Worm (Caenorhabditis elegans) whole organism, L4 larva: ENCODE measurements around the gene npr-7.

Source experiments
- D1046.2 ChIP-seq: fragments of 200-800 bp; sonication (Bioruptor generic); IDR thresholded peaks from 2 replicates; pipeline ENCODE4 v1.3.6; 2022; ENCODE audit warnings: missing genetic modification characterization, missing compliant biosample characterization
- F26F4.8 ChIP-seq: fragments of 200-800 bp; sonication (Bioruptor generic); conservative IDR thresholded peaks from 2 replicates; pipeline ENCODE4 v1.3.6; 2022; ENCODE audit warnings: missing genetic modification characterization, missing compliant biosample characterization
- F44E2.7 ChIP-seq: fragments of 200-800 bp; sonication (Bioruptor generic); IDR thresholded peaks from 2 replicates; pipeline ENCODE4 v2.1.2; 2022; ENCODE audit warnings: missing genetic modification characterization, missing compliant biosample characterization
- R02D3.7 ChIP-seq: fragments of 150-350 bp; sonication (generic microtip); optimal IDR thresholded peaks from 3 replicates; lab custom pipeline; 2014; ENCODE audit warnings: missing biosample characterization, missing genetic modification characterization
- T20F7.1 ChIP-seq: fragments of 200-800 bp; sonication (Bioruptor generic); optimal IDR thresholded peaks from 2 replicates; lab custom pipeline; 2018; ENCODE audit warnings: mild to moderate bottlenecking, missing genetic modification characterization, missing compliant biosample characterization
- T26A8.4 ChIP-seq: fragments of 200-800 bp; sonication (Bioruptor generic); IDR thresholded peaks from 2 replicates; pipeline ENCODE4 v1.3.6; 2022; ENCODE audit warnings: missing genetic modification characterization, missing compliant biosample characterization
- ZK337.2 ChIP-seq: fragments of 200-800 bp; sonication (Bioruptor generic); IDR thresholded peaks from 2 replicates; pipeline ENCODE4 v1.3.6; 2022; ENCODE audit warnings: missing genetic modification reagents, missing genetic modification characterization, missing compliant biosample characterization
- ZK546.5 ChIP-seq, 2 experiments: sonication (generic microtip); optimal IDR thresholded peaks; 2 replicates each; lab custom pipeline; 2017; ENCODE audit warnings: missing biosample characterization in 2 of 2, missing genetic modification characterization in 2 of 2
- aha-1 ChIP-seq: fragments of 150-350 bp; peaks from one replicate; lab custom pipeline; 2014; ENCODE audit warnings: missing biosample characterization, missing genetic modification characterization
- attf-4 ChIP-seq: sonication (generic microtip); optimal IDR thresholded peaks from 3 replicates; lab custom pipeline; 2017; ENCODE audit warnings: missing biosample characterization, missing genetic modification characterization
- ceh-28 ChIP-seq: fragments of 150-350 bp; optimal IDR thresholded peaks from 2 replicates; lab custom pipeline; 2014; ENCODE audit warnings: missing biosample characterization, missing genetic modification reagents, missing genetic modification characterization
- ceh-62 ChIP-seq: sonication (generic microtip); optimal IDR thresholded peaks from 2 replicates; lab custom pipeline; 2017; ENCODE audit warnings: missing biosample characterization, missing genetic modification characterization
- daf-16 ChIP-seq, 3 experiments: sonication (generic microtip); optimal IDR thresholded peaks; 2 replicates each; lab custom pipeline; 2016 to 2017; ENCODE audit warnings: missing genetic modification characterization in 3 of 3, missing genetic modification reagents in 3 of 3, mild to moderate bottlenecking in 2 of 3, missing compliant biosample characterization in 2 of 3, missing biosample characterization in 1 of 3, moderate library complexity in 1 of 3
- daf-19 ChIP-seq: fragments of 200-800 bp; sonication (Bioruptor generic); conservative IDR thresholded peaks from 2 replicates; pipeline ENCODE4 v1.3.6; 2022; ENCODE audit warnings: missing genetic modification characterization, missing compliant biosample characterization
- dmd-6 ChIP-seq: fragments of 200-800 bp; sonication (Bioruptor generic); IDR thresholded peaks from 2 replicates; pipeline ENCODE4 v1.3.6; 2022; ENCODE audit warnings: missing genetic modification reagents, missing genetic modification characterization, missing compliant biosample characterization
- dmd-8 ChIP-seq: fragments of 200-800 bp; sonication (Bioruptor generic); IDR thresholded peaks from 2 replicates; pipeline ENCODE4 v1.3.6; 2022; ENCODE audit warnings: missing genetic modification characterization, missing compliant biosample characterization
- dmd-9 ChIP-seq: fragments of 200-800 bp; sonication (Bioruptor generic); IDR thresholded peaks from 2 replicates; pipeline ENCODE4 v1.3.6; 2022; ENCODE audit warnings: missing genetic modification reagents, missing genetic modification characterization, missing compliant biosample characterization
- duxl-1 ChIP-seq: sonication (generic microtip); optimal IDR thresholded peaks from 2 replicates; lab custom pipeline; 2016; ENCODE audit warnings: mild to moderate bottlenecking, missing genetic modification characterization, moderate library complexity, missing compliant biosample characterization; ENCODE audit not compliant: poor library complexity
- hif-1 ChIP-seq, 2 experiments: sonication (generic microtip); optimal IDR thresholded peaks; 2 replicates each; lab custom pipeline; 2016 to 2017; ENCODE audit warnings: missing compliant biosample characterization in 2 of 2, missing genetic modification characterization in 2 of 2, missing genetic modification reagents in 2 of 2, missing genotype in 2 of 2, mild to moderate bottlenecking in 1 of 2
- hlh-30 ChIP-seq: sonication (generic microtip); optimal IDR thresholded peaks from 2 replicates; lab custom pipeline; 2017; ENCODE audit warnings: antibody characterized with exemption, mild to moderate bottlenecking, missing genetic modification characterization, missing compliant biosample characterization; ENCODE audit not compliant: insufficient read depth
- hmg-1.1 ChIP-seq: fragments of 200-800 bp; sonication (Bioruptor generic); IDR thresholded peaks from 2 replicates; pipeline ENCODE4 v1.3.6; 2022; ENCODE audit warnings: missing genetic modification reagents, missing genetic modification characterization, missing compliant biosample characterization
- jun-1 ChIP-seq: fragments of 150-350 bp; optimal IDR thresholded peaks from 2 replicates; lab custom pipeline; 2014; ENCODE audit warnings: missing biosample characterization, missing genetic modification reagents, missing genetic modification characterization
- lin-13 ChIP-seq: fragments of 150-350 bp; optimal IDR thresholded peaks from 2 replicates; lab custom pipeline; 2014; ENCODE audit warnings: missing biosample characterization, missing genetic modification reagents, missing genetic modification characterization
- lin-15B ChIP-seq: fragments of 150-350 bp; sonication (generic microtip); optimal IDR thresholded peaks from 3 replicates; lab custom pipeline; 2014; ENCODE audit warnings: missing biosample characterization, missing genetic modification characterization
- lin-38 ChIP-seq: fragments of 200-800 bp; sonication (Bioruptor generic); IDR thresholded peaks from 2 replicates; pipeline ENCODE4 v1.3.6; 2022; ENCODE audit warnings: missing genetic modification reagents, missing genetic modification characterization, missing compliant biosample characterization
- lsy-2 ChIP-seq, 2 experiments: fragments of 150-350 bp in 1 of 2; sonication (generic microtip) in 1 of 2; optimal IDR thresholded peaks; 2 replicates each; lab custom pipeline; 2014 to 2017; ENCODE audit warnings: missing biosample characterization in 2 of 2, missing genetic modification characterization in 2 of 2
- madf-9 ChIP-seq: fragments of 200-800 bp; sonication (Bioruptor generic); conservative IDR thresholded peaks from 2 replicates; pipeline ENCODE4 v1.3.6; 2022; ENCODE audit warnings: missing genetic modification reagents, missing genetic modification characterization, missing compliant biosample characterization
- mdl-1 ChIP-seq, 2 experiments: fragments of 150-350 bp in 1 of 2; sonication (generic microtip) in 1 of 2; optimal IDR thresholded peaks; 2 replicates each; lab custom pipeline; 2014 to 2017; ENCODE audit warnings: missing biosample characterization in 2 of 2, missing genetic modification characterization in 2 of 2
- mdt-29 ChIP-seq: fragments of 200-800 bp; sonication (Bioruptor generic); IDR thresholded peaks from 2 replicates; pipeline ENCODE4 v1.3.6; 2022; ENCODE audit warnings: missing genetic modification reagents, missing genetic modification characterization, missing compliant biosample characterization
- nhr-102 ChIP-seq: sonication (generic microtip); optimal IDR thresholded peaks from 2 replicates; lab custom pipeline; 2016; ENCODE audit warnings: mild to moderate bottlenecking, missing genetic modification characterization, moderate library complexity, missing compliant biosample characterization
- nhr-11 ChIP-seq: fragments of 150-350 bp; optimal IDR thresholded peaks from 2 replicates; lab custom pipeline; 2014; ENCODE audit warnings: missing biosample characterization, missing genetic modification characterization
- nhr-111 ChIP-seq: fragments of 200-800 bp; sonication (Bioruptor generic); optimal IDR thresholded peaks from 2 replicates; lab custom pipeline; 2018; ENCODE audit warnings: mild to moderate bottlenecking, missing genetic modification characterization, missing compliant biosample characterization
- nhr-28 ChIP-seq: fragments of 150-350 bp; optimal IDR thresholded peaks from 2 replicates; lab custom pipeline; 2014; ENCODE audit warnings: missing biosample characterization, missing genetic modification characterization
- nhr-42 ChIP-seq: fragments of 200-800 bp; sonication (Bioruptor generic); IDR thresholded peaks from 2 replicates; pipeline ENCODE4 v1.3.6; 2022; ENCODE audit warnings: missing genetic modification characterization, missing compliant biosample characterization
- nhr-6 ChIP-seq: fragments of 150-350 bp; optimal IDR thresholded peaks from 2 replicates; lab custom pipeline; 2014; ENCODE audit warnings: missing biosample characterization, missing genetic modification characterization
- nhr-76 ChIP-seq: fragments of 150-350 bp; optimal IDR thresholded peaks from 2 replicates; lab custom pipeline; 2014; ENCODE audit warnings: missing biosample characterization, missing genetic modification characterization
- nhr-77 ChIP-seq: fragments of 150-350 bp; optimal IDR thresholded peaks from 2 replicates; lab custom pipeline; 2014; ENCODE audit warnings: missing biosample characterization, missing genetic modification characterization
- pha-4 ChIP-seq, 2 experiments: fragments of 150-350 bp in 1 of 2; fragments of 200-800 bp in 1 of 2; sonication (Bioruptor generic) in 1 of 2; IDR thresholded peaks in 1 of 2; optimal IDR thresholded peaks in 1 of 2; 2 replicates each; pipeline versions ENCODE4 v1.3.6 to Lab custom; 2014 to 2022; ENCODE audit warnings: missing genetic modification characterization in 2 of 2, missing genetic modification reagents in 2 of 2, missing biosample characterization in 1 of 2, missing compliant biosample characterization in 1 of 2
- pqm-1 ChIP-seq: sonication (generic microtip); optimal IDR thresholded peaks from 2 replicates; lab custom pipeline; 2017; ENCODE audit warnings: missing biosample characterization, missing genetic modification characterization
- snpc-1.2 ChIP-seq: fragments of 200-800 bp; sonication (Bioruptor generic); IDR thresholded peaks from 2 replicates; pipeline ENCODE4 v1.3.6; 2022; ENCODE audit warnings: missing genetic modification reagents, missing genetic modification characterization, missing compliant biosample characterization
- snpc-4 ChIP-seq: fragments of 150-350 bp; optimal IDR thresholded peaks from 2 replicates; lab custom pipeline; 2014; ENCODE audit warnings: missing biosample characterization, missing genetic modification characterization
- tag-97 ChIP-seq: fragments of 200-800 bp; sonication (Bioruptor generic); IDR thresholded peaks from 2 replicates; pipeline ENCODE4 v1.3.6; 2022; ENCODE audit warnings: missing genetic modification characterization, missing compliant biosample characterization
- tra-1 ChIP-seq: fragments of 200-800 bp; sonication (Bioruptor generic); IDR thresholded peaks from 2 replicates; pipeline ENCODE4 v1.3.6; 2022; ENCODE audit warnings: missing genetic modification reagents, missing genetic modification characterization, missing compliant biosample characterization
- unc-130 ChIP-seq: sonication (generic microtip); optimal IDR thresholded peaks from 2 replicates; lab custom pipeline; 2016; ENCODE audit warnings: missing genetic modification reagents, missing genetic modification characterization, missing compliant biosample characterization
- unc-62 ChIP-seq, 3 experiments: fragments of 150-350 bp in 1 of 3; sonication (generic microtip); optimal IDR thresholded peaks in 2 of 3; peaks in 1 of 3; 1 replicate in 1 of 3; 2 replicates in 2 of 3; lab custom pipeline; 2014 to 2017; ENCODE audit warnings: missing biosample characterization in 3 of 3, missing genetic modification characterization in 3 of 3, missing genetic modification reagents in 3 of 3, missing genotype in 1 of 3
- vab-7 ChIP-seq: fragments of 200-800 bp; sonication (Bioruptor generic); IDR thresholded peaks from 2 replicates; pipeline ENCODE4 v1.3.6; 2022; ENCODE audit warnings: missing genetic modification reagents, missing genetic modification characterization, missing compliant biosample characterization
- zip-2 ChIP-seq: fragments of 150-350 bp; optimal IDR thresholded peaks from 2 replicates; lab custom pipeline; 2014; ENCODE audit warnings: missing biosample characterization, missing genetic modification characterization
- ztf-7 ChIP-seq: fragments of 150-350 bp; optimal IDR thresholded peaks from 2 replicates; lab custom pipeline; 2014; ENCODE audit warnings: missing biosample characterization, missing genetic modification characterization

The npr-7 gene

ce11 chrX:9271886-9272285 is 47.1 kb downstream of the npr-7 start (continued):
- TF ChIP-seq ZK337.2 (GFP tag; lab: Robert Waterston, UW) (no peak), lin-15B (no peak), D1046.2 (GFP tag; lab: Robert Waterston, UW) (no peak), lsy-2 (tag; optimal IDR thresholded peaks at IDR 0.05; lab: Kevin White, UChicago) (no peak), pqm-1 (peak; percentile 80), nhr-111 (GFP tag; lab: Kevin White, UChicago) (no peak), ceh-62 (tag; lab: Kevin White, UChicago) (no peak), ztf-7 (tag; lab: Kevin White, UChicago) (no peak), zip-2 (no peak), dmd-9 (no peak), jun-1 (tag; lab: Kevin White, UChicago) (no peak), ceh-28 (no peak), lin-13 (GFP tag; lab: Kevin White, UChicago) (peak; percentile 18), daf-16 (GFP tag; optimal IDR thresholded peaks at IDR 0.05; lab: Kevin White, UChicago) (no peak), daf-16 (tag; optimal IDR thresholded peaks at IDR 0.05; lab: Kevin White, UChicago) (no peak), R02D3.7 (tag; lab: Kevin White, UChicago) (no peak), ZK546.5 (tag; optimal IDR thresholded peaks at IDR 0.05; lab: Kevin White, UChicago) (no peak), nhr-77 (tag; lab: Kevin White, UChicago) (peak; percentile 25), nhr-11 (no peak), hmg-1.1 (no peak), unc-62 (GFP tag; optimal IDR thresholded peaks at IDR 0.05 in 1 of 2; lab: Kevin White, UChicago) (peak in 1 of 2 experiments; percentile 43), unc-62 (tag; optimal IDR thresholded peaks at IDR 0.05; lab: Kevin White, UChicago) (no peak), nhr-28 (tag; lab: Kevin White, UChicago) (peak; percentile 75), attf-4 (tag; lab: Kevin White, UChicago) (no peak), T20F7.1 (GFP tag; lab: Kevin White, UChicago) (no peak), hlh-30 (tag; lab: Kevin White, UChicago) (no peak), nhr-6 (tag; lab: Kevin White, UChicago) (peak; percentile 51), tag-97 (no peak), lin-38 (GFP tag; lab: Robert Waterston, UW) (no peak), dmd-6 (GFP tag; lab: Robert Waterston, UW) (peak; percentile 82), mdl-1 (tag; optimal IDR thresholded peaks at IDR 0.05; lab: Kevin White, UChicago) (no peak), F44E2.7 (GFP tag; lab: Robert Waterston, UW) (no peak), F26F4.8 (no peak), aha-1 (tag; lab: Kevin White, UChicago) (peak; percentile 94), nhr-76 (no peak), pha-4 (GFP tag; IDR thresholded peaks at IDR 0.05; lab: Robert Waterston, UW) (0 out of 2 replicates have a peak, but pooled peaks have one; percentile 35), pha-4 (tag; optimal IDR thresholded peaks at IDR 0.05; lab: Kevin White, UChicago) (no peak), snpc-1.2 (GFP tag; lab: Robert Waterston, UW) (no peak), mdt-29 (no peak)

ce11 chrX:9270753-9271152 is 48.2 kb downstream of the npr-7 start, which contains the start of gene B0416.5:
TSS of gene B0416.5 (minus strand) at chrX:9270853.
- TF ChIP-seq F44E2.7 (GFP tag; lab: Robert Waterston, UW) (no peak), madf-9 (GFP tag; lab: Robert Waterston, UW) (no peak), duxl-1 (no peak), hif-1 (tag; optimal IDR thresholded peaks at IDR 0.05; lab: Kevin White, UChicago) (no peak), tag-97 (no peak), tra-1 (GFP tag; lab: Robert Waterston, UW) (no peak), vab-7 (GFP tag; lab: Robert Waterston, UW) (no peak), nhr-76 (no peak), daf-19 (GFP tag; lab: Robert Waterston, UW) (no peak), zip-2 (no peak), lin-38 (GFP tag; lab: Robert Waterston, UW) (no peak), unc-130 (GFP tag; lab: Kevin White, UChicago) (no peak), nhr-6 (tag; lab: Kevin White, UChicago) (no peak), unc-62 (GFP tag; optimal IDR thresholded peaks at IDR 0.05 in 1 of 2; lab: Kevin White, UChicago) (no peak), unc-62 (tag; optimal IDR thresholded peaks at IDR 0.05; lab: Kevin White, UChicago) (no peak), T26A8.4 (GFP tag; lab: Robert Waterston, UW) (no peak), dmd-8 (GFP tag; lab: Robert Waterston, UW) (no peak), nhr-42 (no peak), nhr-102 (no peak), snpc-4 (tag; lab: Kevin White, UChicago) (no peak)
